Fruit fly (Drosophila melanogaster) whole organism, embryonic: ENCODE data around the gene Sws1.
A peak's percentile ranks its signal among the peaks of the same experiment; 100 is the strongest.

Source experiments
- Atf3 ChIP-seq: fragments of 200-800 bp; sonication (Bioruptor generic); optimal IDR thresholded peaks from 3 replicates; lab custom pipeline; 2016; ENCODE audit warnings: missing biosample characterization, missing genetic modification characterization
- Awh ChIP-seq: fragments of 200-800 bp; sonication (Bioruptor generic); IDR thresholded peaks from 2 replicates; pipeline ENCODE4, ENCODE4 v1.3.6; 2022; ENCODE audit warnings: missing biosample characterization, missing genetic modification characterization
- CG11560 ChIP-seq: fragments of 200-800 bp; sonication (Bioruptor generic); IDR thresholded peaks from 3 replicates; pipeline ENCODE4 v1.3.6; 2022; ENCODE audit warnings: missing biosample characterization, missing genetic modification characterization
- CG12769 ChIP-seq: fragments of 200-800 bp; sonication (Bioruptor generic); optimal IDR thresholded peaks from 2 replicates; lab custom pipeline; 2019; ENCODE audit warnings: missing biosample characterization, mild to moderate bottlenecking, missing genetic modification characterization, moderate library complexity
- CG13894 ChIP-seq: fragments of 200-800 bp; sonication (Bioruptor generic); optimal IDR thresholded peaks from 3 replicates; lab custom pipeline; 2018; ENCODE audit warnings: missing biosample characterization, mild to moderate bottlenecking, missing genetic modification characterization, moderate library complexity
- CG14710 ChIP-seq: fragments of 200-800 bp; sonication (Bioruptor generic); optimal IDR thresholded peaks from 3 replicates; lab custom pipeline; 2019; ENCODE audit warnings: missing biosample characterization, mild to moderate bottlenecking, missing genetic modification characterization, moderate library complexity
- CG15073 ChIP-seq: fragments of 200-800 bp; sonication (Bioruptor generic); optimal IDR thresholded peaks from 2 replicates; lab custom pipeline; 2016; ENCODE audit warnings: missing biosample characterization, missing genetic modification characterization
- CG15514 ChIP-seq: fragments of 200-800 bp; sonication (Bioruptor generic); optimal IDR thresholded peaks from 3 replicates; lab custom pipeline; 2017; ENCODE audit warnings: missing biosample characterization, missing genetic modification characterization, mild to moderate bottlenecking, moderate library complexity, missing genetic modification reagents
- CG15601 ChIP-seq: fragments of 200-800 bp; sonication (Bioruptor generic); optimal IDR thresholded peaks from 3 replicates; lab custom pipeline; 2019; ENCODE audit warnings: missing biosample characterization, mild to moderate bottlenecking, missing genetic modification characterization, moderate library complexity
- CG1602 ChIP-seq: fragments of 200-800 bp; sonication (Bioruptor generic); optimal IDR thresholded peaks from 3 replicates; lab custom pipeline; 2016; ENCODE audit warnings: missing biosample characterization, missing genetic modification characterization
- CG1603 ChIP-seq: fragments of 200-800 bp; sonication (Bioruptor generic); optimal IDR thresholded peaks from 2 replicates; lab custom pipeline; 2019; ENCODE audit warnings: missing biosample characterization, mild to moderate bottlenecking, missing genetic modification characterization, moderate library complexity
- CG17186 ChIP-seq: fragments of 200-800 bp; sonication (Bioruptor generic); optimal IDR thresholded peaks from 3 replicates; lab custom pipeline; 2017; ENCODE audit warnings: missing biosample characterization, missing genetic modification reagents, missing genetic modification characterization
- CG17328 ChIP-seq: fragments of 200-800 bp; sonication (Bioruptor generic); IDR thresholded peaks from 2 replicates; pipeline ENCODE4 v1.3.6; 2022; ENCODE audit warnings: missing biosample characterization, missing genetic modification characterization
- CG17359 ChIP-seq: fragments of 200-800 bp; sonication (Bioruptor generic); optimal IDR thresholded peaks from 3 replicates; lab custom pipeline; 2018; ENCODE audit warnings: missing biosample characterization, mild to moderate bottlenecking, missing genetic modification characterization, moderate library complexity
- CG2116 ChIP-seq: fragments of 200-800 bp; sonication (Bioruptor generic); optimal IDR thresholded peaks from 3 replicates; lab custom pipeline; 2018; ENCODE audit warnings: missing biosample characterization, mild to moderate bottlenecking, missing genetic modification characterization
- CG2199 ChIP-seq: fragments of 200-800 bp; sonication (Bioruptor generic); IDR thresholded peaks from 3 replicates; pipeline ENCODE4 v1.3.6; 2022; ENCODE audit warnings: missing biosample characterization, missing genetic modification characterization
- CG2678 ChIP-seq: fragments of 200-800 bp; sonication (Bioruptor generic); optimal IDR thresholded peaks from 3 replicates; lab custom pipeline; 2019; ENCODE audit warnings: missing biosample characterization, mild to moderate bottlenecking, missing genetic modification characterization, moderate library complexity
- CG2875 ChIP-seq: fragments of 200-800 bp; sonication (Bioruptor generic); optimal IDR thresholded peaks from 2 replicates; lab custom pipeline; 2017; ENCODE audit warnings: missing biosample characterization, mild to moderate bottlenecking, missing genetic modification characterization, missing genetic modification reagents
- CG3163 ChIP-seq: fragments of 200-800 bp; sonication (Bioruptor generic); optimal IDR thresholded peaks from 3 replicates; lab custom pipeline; 2016; ENCODE audit warnings: missing biosample characterization, missing genetic modification characterization
- CG32772 ChIP-seq: fragments of 200-800 bp; sonication (Bioruptor generic); IDR thresholded peaks from 2 replicates; pipeline ENCODE4 v1.3.6; 2022; ENCODE audit warnings: missing biosample characterization, missing genetic modification characterization
- CG3726 ChIP-seq: fragments of 200-800 bp; sonication (Bioruptor generic); IDR thresholded peaks from 3 replicates; pipeline ENCODE4, ENCODE4 v1.3.6; 2022; ENCODE audit warnings: missing biosample characterization, missing genetic modification characterization
- CG4617 ChIP-seq: fragments of 200-800 bp; sonication (Bioruptor generic); optimal IDR thresholded peaks from 3 replicates; lab custom pipeline; 2016; ENCODE audit warnings: missing biosample characterization, missing genetic modification characterization, borderline replicate concordance
- CG6272 ChIP-seq: fragments of 200-800 bp; sonication (Bioruptor generic); IDR thresholded peaks from 2 replicates; pipeline ENCODE4 v1.3.6; 2022; ENCODE audit warnings: missing biosample characterization, missing genetic modification characterization
- CG7556 ChIP-seq: fragments of 200-800 bp; sonication (Bioruptor generic); optimal IDR thresholded peaks from 2 replicates; lab custom pipeline; 2017; ENCODE audit warnings: missing biosample characterization, mild to moderate bottlenecking, missing genetic modification characterization
- CG8765 ChIP-seq: fragments of 200-800 bp; sonication (Bioruptor generic); IDR thresholded peaks from 2 replicates; pipeline ENCODE4 v1.3.6; 2022; ENCODE audit warnings: missing biosample characterization, missing genetic modification characterization
- CoRest ChIP-seq: fragments of 200-800 bp; sonication (Bioruptor generic); optimal IDR thresholded peaks from 3 replicates; lab custom pipeline; 2018; ENCODE audit warnings: missing biosample characterization, mild to moderate bottlenecking, missing genetic modification characterization, moderate library complexity
- H2.0 ChIP-seq: fragments of 200-800 bp; sonication (Bioruptor generic); IDR thresholded peaks from 2 replicates; pipeline ENCODE4 v1.3.6; 2022; ENCODE audit warnings: missing biosample characterization, missing genetic modification characterization
- HLH54F ChIP-seq: fragments of 200-800 bp; sonication (Bioruptor generic); optimal IDR thresholded peaks from 3 replicates; lab custom pipeline; 2016; ENCODE audit warnings: missing biosample characterization, missing genetic modification characterization
- HLHmδ ChIP-seq: fragments of 200-800 bp; sonication (Bioruptor generic); optimal IDR thresholded peaks from 2 replicates; lab custom pipeline; 2018; ENCODE audit warnings: missing biosample characterization, mild to moderate bottlenecking, missing genetic modification characterization, moderate library complexity
- Jarid2 ChIP-seq: fragments of 200-800 bp; sonication (Bioruptor generic); optimal IDR thresholded peaks from 3 replicates; lab custom pipeline; 2017; ENCODE audit warnings: mild to moderate bottlenecking, missing biosample characterization, missing genetic modification reagents, missing genetic modification characterization
- Lim3 ChIP-seq: fragments of 200-800 bp; sonication (Bioruptor generic); IDR thresholded peaks from 2 replicates; pipeline ENCODE4 v1.3.6; 2022; ENCODE audit warnings: missing biosample characterization, missing genetic modification characterization
- Meics ChIP-seq: fragments of 200-800 bp; sonication (Bioruptor generic); optimal IDR thresholded peaks from 2 replicates; lab custom pipeline; 2017; ENCODE audit warnings: missing biosample characterization, mild to moderate bottlenecking, missing genetic modification characterization
- Poxn ChIP-seq: fragments of 200-800 bp; sonication (Bioruptor generic); IDR thresholded peaks from 2 replicates; pipeline ENCODE4 v1.3.6; 2022; ENCODE audit warnings: missing biosample characterization, missing genetic modification characterization
- Ptx1 ChIP-seq: fragments of 200-800 bp; sonication (Bioruptor generic); IDR thresholded peaks from 2 replicates; pipeline ENCODE4 v1.3.6; 2022; ENCODE audit warnings: missing biosample characterization, missing genetic modification characterization
- Scr ChIP-seq: fragments of 200-800 bp; sonication (Bioruptor generic); IDR thresholded peaks from 2 replicates; pipeline ENCODE4 v1.3.6; 2022; ENCODE audit warnings: missing biosample characterization, missing genetic modification characterization; ENCODE audit not compliant: partially characterized antibody
- Stat92E ChIP-seq, 3 experiments: fragments of >200 bp in 2 of 3; fragments of 200-800 bp in 1 of 3; sonication (Bioruptor generic) in 1 of 3; optimal IDR thresholded peaks; 2 replicates each; lab custom pipeline; 2017 to 2019; ENCODE audit warnings: missing biosample characterization in 3 of 3, missing genetic modification characterization in 3 of 3, mild to moderate bottlenecking in 1 of 3, moderate library complexity in 1 of 3
- Trl ChIP-seq, 3 experiments: fragments of >200 bp in 2 of 3; fragments of 200-800 bp in 1 of 3; sonication (Bioruptor generic) in 1 of 3; optimal IDR thresholded peaks; 2 replicates in 1 of 3; 3 replicates in 2 of 3; lab custom pipeline; 2016 to 2017; ENCODE audit warnings: missing biosample characterization in 1 of 3, missing genetic modification characterization in 1 of 3
- eve ChIP-seq, 2 experiments: fragments of >200 bp; optimal IDR thresholded peaks; 2 replicates each; lab custom pipeline; 2017; ENCODE audit warnings: missing biosample characterization in 2 of 2, missing genetic modification characterization in 2 of 2
- fru ChIP-seq: fragments of >200 bp; optimal IDR thresholded peaks from 2 replicates; lab custom pipeline; 2017
- grn ChIP-seq: fragments of 200-800 bp; sonication (Bioruptor generic); optimal IDR thresholded peaks from 3 replicates; lab custom pipeline; 2017; ENCODE audit warnings: missing biosample characterization, missing genetic modification characterization
- gsb ChIP-seq: fragments of 200-800 bp; sonication (Bioruptor generic); IDR thresholded peaks from 2 replicates; pipeline ENCODE4 v1.3.6; 2022; ENCODE audit warnings: missing biosample characterization, missing genetic modification characterization
- h ChIP-seq: fragments of >200 bp; optimal IDR thresholded peaks from 2 replicates; lab custom pipeline; 2017
- hth ChIP-seq: fragments of >200 bp; optimal IDR thresholded peaks from 2 replicates; lab custom pipeline; 2017; ENCODE audit warnings: inconsistent platforms
- jing ChIP-seq: fragments of 200-800 bp; sonication (Bioruptor generic); optimal IDR thresholded peaks from 2 replicates; lab custom pipeline; 2018; ENCODE audit warnings: missing biosample characterization, mild to moderate bottlenecking, missing genetic modification characterization
- lilli ChIP-seq: fragments of 200-800 bp; sonication (Bioruptor generic); optimal IDR thresholded peaks from 3 replicates; lab custom pipeline; 2016; ENCODE audit warnings: missing biosample characterization, missing genetic modification characterization
- rib ChIP-seq: fragments of 200-800 bp; sonication (Bioruptor generic); IDR thresholded peaks from 2 replicates; pipeline ENCODE4 v1.3.6; 2022; ENCODE audit warnings: missing biosample characterization, missing genetic modification characterization
- sens-2 ChIP-seq: fragments of 200-800 bp; sonication (Bioruptor generic); IDR thresholded peaks from 2 replicates; pipeline ENCODE4 v1.3.6; 2022; ENCODE audit warnings: missing biosample characterization, missing genetic modification characterization
- sim ChIP-seq: fragments of 200-800 bp; sonication (Bioruptor generic); IDR thresholded peaks from 2 replicates; pipeline ENCODE4 v1.3.6; 2022; ENCODE audit warnings: missing biosample characterization, missing genetic modification characterization
- slbo ChIP-seq: fragments of 200-800 bp; sonication (Bioruptor generic); IDR thresholded peaks from 2 replicates; pipeline ENCODE4 v1.3.6; 2022; ENCODE audit warnings: missing biosample characterization, missing genetic modification characterization
- zf30C ChIP-seq: fragments of 200-800 bp; sonication (Bioruptor generic); optimal IDR thresholded peaks from 3 replicates; lab custom pipeline; 2018; ENCODE audit warnings: missing biosample characterization, mild to moderate bottlenecking, missing genetic modification characterization
- zfh2 ChIP-seq: fragments of 200-800 bp; sonication (Bioruptor generic); optimal IDR thresholded peaks from 2 replicates; lab custom pipeline; 2016; ENCODE audit warnings: missing biosample characterization, missing genetic modification characterization

The Sws1 gene

DNA sequence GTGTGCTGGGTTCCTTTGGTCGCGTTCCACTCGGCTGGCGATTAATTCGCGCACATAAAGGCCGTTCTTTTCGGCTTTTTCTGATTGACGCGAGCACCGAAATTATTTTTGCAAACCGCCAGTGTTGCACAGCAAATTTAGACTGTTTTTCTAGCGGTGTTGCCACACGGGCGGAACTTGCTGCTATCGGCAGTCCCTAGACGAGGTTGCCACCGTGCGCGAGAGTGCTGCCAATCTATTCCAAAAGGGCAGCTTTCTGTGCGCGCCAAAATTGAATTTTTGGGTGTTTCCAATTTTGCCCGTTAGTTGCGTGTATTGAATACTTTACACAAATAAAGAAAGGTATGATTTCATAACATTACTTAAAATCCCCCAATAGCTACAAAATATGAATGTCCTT, 10.4 kb upstream of the Sws1 start, which contains the start of gene Drp1 (continued):
- TF ChIP-seq rib (GFP tag; lab: Robert Waterston, UW) (peak; percentile 92), CG12769 (tag; lab: Kevin White, UChicago) (no peak), Scr (peak; percentile 63), CG15514 (GFP tag; lab: Kevin White, UChicago) (peak; percentile 84), CG14710 (peak; percentile 82), CG15073 (no peak), HLH54F (GFP tag; lab: Kevin White, UChicago) (peak; percentile 60), zf30C (GFP tag; lab: Kevin White, UChicago) (peak; percentile 7), CG11560 (tag; lab: Robert Waterston, UW) (0 out of 3 replicates have a peak, but pooled peaks have one; percentile 29), CG17186 (GFP tag; lab: Kevin White, UChicago) (peak; percentile 76), Poxn (no peak), Atf3 (GFP tag; lab: Kevin White, UChicago) (peak; percentile 12), sens-2 (GFP tag; lab: Robert Waterston, UW) (no peak), CG8765 (peak; percentile 47; the same call in 1 of the 2 replicates), zfh2 (GFP tag; lab: Kevin White, UChicago) (peak; percentile 71), CG2199 (GFP tag; lab: Robert Waterston, UW) (0 out of 3 replicates have a peak, but pooled peaks have one; percentile 48), CG2875 (GFP tag; lab: Kevin White, UChicago) (no peak), CG7556 (no peak), gsb (GFP tag; lab: Robert Waterston, UW) (no peak), slbo (GFP tag; lab: Robert Waterston, UW) (peak; percentile 78), H2.0 (GFP tag; lab: Robert Waterston, UW) (peak; percentile 34; the same call in 1 of the 2 replicates), CG1602 (peak; percentile 28), Jarid2 (peak; percentile 25), CG3726 (no peak), Meics (GFP tag; lab: Kevin White, UChicago) (peak; percentile 35), CG2678 (no peak), CG2116 (GFP tag; lab: Kevin White, UChicago) (peak; percentile 51), CG1603 (tag; lab: Kevin White, UChicago) (peak; percentile 90), hth (lab: Kevin White, UChicago) (no peak), CG15601 (tag; lab: Kevin White, UChicago) (peak; percentile 24), eve (GFP tag; optimal IDR thresholded peaks at IDR 0.05; lab: Kevin White, UChicago) (no peak), sim (no peak), Ptx1 (GFP tag; lab: Robert Waterston, UW) (peak; percentile 61), CoRest (tag; lab: Kevin White, UChicago) (peak; percentile 52), lilli (GFP tag; lab: Kevin White, UChicago) (peak; percentile 64), h (no peak), CG3163 (GFP tag; lab: Kevin White, UChicago) (peak; percentile 17), HLHmδ (GFP tag; lab: Kevin White, UChicago) (no peak), Awh (GFP tag; lab: Robert Waterston, UW) (no peak), Stat92E (GFP tag; optimal IDR thresholded peaks at IDR 0.05; lab: Kevin White, UChicago) (no peak), Trl (optimal IDR thresholded peaks at IDR 0.05; lab: Kevin White, UChicago) (no peak), Trl (GFP tag; optimal IDR thresholded peaks at IDR 0.05; lab: Kevin White, UChicago) (peak; percentile 65), CG32772 (peak; percentile 37; the same call in 1 of the 2 replicates), Lim3 (GFP tag; lab: Robert Waterston, UW) (no peak), CG6272 (GFP tag; lab: Robert Waterston, UW) (no peak), CG4617 (GFP tag; lab: Kevin White, UChicago) (peak; percentile 65), CG17328 (peak; percentile 27; the same call in 1 of the 2 replicates), grn (GFP tag; lab: Kevin White, UChicago) (no peak), jing (GFP tag; lab: Kevin White, UChicago) (no peak), fru (lab: Kevin White, UChicago) (no peak), CG17359 (tag; lab: Kevin White, UChicago) (peak; percentile 24), CG13894 (tag; lab: Kevin White, UChicago) (peak; percentile 46)
